Worm (Caenorhabditis elegans): Measurements from ENCODE around the gene F54C9.3.

ce11 chrII:8602337-8602944 is 35.8 kb upstream of the F54C9.3 start, which contains the start of the genes cpf-1 and rpl-26:
- TF ChIP-seq T23F11.4 (GFP tag; optimal IDR thresholded peaks at IDR 0.05) (no peak), dve-1 (tag; optimal IDR thresholded peaks at IDR 0.05) (no peak), che-1 (tag; optimal IDR thresholded peaks at IDR 0.05) (no peak), ama-1 (optimal IDR thresholded peaks at IDR 0.05) (no peak), Y22D7AL.16 (tag; optimal IDR thresholded peaks at IDR 0.05) (no peak)
